Worm (Caenorhabditis elegans) whole organism, young adult: ENCODE results near the gene F49H12.3.

Experiments
- B0019.2 ChIP-seq: fragments of 200-800 bp; sonication (Bioruptor generic); conservative IDR thresholded peaks from 2 replicates; pipeline ENCODE4 v1.3.6; 2022; ENCODE audit warnings: missing genetic modification reagents, missing genetic modification characterization, missing compliant biosample characterization
- F37B4.10 ChIP-seq: fragments of 200-800 bp; sonication (Bioruptor generic); IDR thresholded peaks from 2 replicates; pipeline ENCODE4 v1.3.6; 2022; ENCODE audit warnings: missing genetic modification characterization, missing compliant biosample characterization
- dpl-1 ChIP-seq: fragments of 150-350 bp; optimal IDR thresholded peaks from 2 replicates; lab custom pipeline; 2014; ENCODE audit warnings: missing biosample characterization, missing genetic modification reagents, missing genetic modification characterization
- nhr-179 ChIP-seq: sonication (generic microtip); optimal IDR thresholded peaks from 2 replicates; lab custom pipeline; 2016; ENCODE audit warnings: mild to moderate bottlenecking, missing genetic modification characterization, missing compliant biosample characterization
- sptf-2 ChIP-seq: fragments of 200-800 bp; sonication (Bioruptor generic); optimal IDR thresholded peaks from 2 replicates; lab custom pipeline; 2018; ENCODE audit warnings: mild to moderate bottlenecking, missing genetic modification characterization, missing compliant biosample characterization
- ztf-3 ChIP-seq: fragments of 200-800 bp; sonication (Bioruptor generic); optimal IDR thresholded peaks from 2 replicates; lab custom pipeline; 2018; ENCODE audit warnings: mild to moderate bottlenecking, missing genetic modification characterization, missing compliant biosample characterization

- TF ChIP-seq sptf-2 (GFP tag; lab: Kevin White, UChicago) (no peak), dpl-1 (GFP tag; lab: Kevin White, UChicago) (no peak), F37B4.10 (GFP tag; lab: Robert Waterston, UW) (no peak), ztf-3 (GFP tag; lab: Kevin White, UChicago) (no peak), B0019.2 (GFP tag; lab: Robert Waterston, UW) (no peak), nhr-179 (no peak)
Measured at ce11 chrX:2113004-2113403, 28.8 kb downstream of the F49H12.3 start, which contains the start of gene bus-5.
